Fruit fly (Drosophila melanogaster): ENCODE data around the gene Eogt.

dm6 chr2L:2417865-2418264 lies 37.0 kb downstream of the Eogt start, which contains the start of gene CG34448:
- TF ChIP-seq Gug (GFP tag; IDR thresholded peaks at IDR 0.05), result no peak
- no peak for TF ChIP-seq CG7368 (GFP tag; optimal IDR thresholded peaks at IDR 0.05)
- no peak for TF ChIP-seq Met (GFP tag; optimal IDR thresholded peaks at IDR 0.05)
- TF ChIP-seq Eip75B (GFP tag; optimal IDR thresholded peaks at IDR 0.05), result no peak
- no peak for TF ChIP-seq CG6854 (GFP tag; optimal IDR thresholded peaks at IDR 0.05)
- TF ChIP-seq pdm3 (GFP tag; optimal IDR thresholded peaks at IDR 0.05), result no peak
- no peak for TF ChIP-seq Lpt (GFP tag; optimal IDR thresholded peaks at IDR 0.05)
- TF ChIP-seq CG11762 (GFP tag; optimal IDR thresholded peaks at IDR 0.05; ENCODE audit: insufficient read depth), result no peak
- no peak for TF ChIP-seq esn (GFP tag; optimal IDR thresholded peaks at IDR 0.05)
- no peak for TF ChIP-seq Eip93F (GFP tag; optimal IDR thresholded peaks at IDR 0.05)
